Fruit fly (Drosophila melanogaster) whole organism, embryonic: ENCODE data around the gene Uba4.

ENCODE experiments used
- Ada2b ChIP-seq: fragments of 200-800 bp; sonication (Bioruptor generic); IDR thresholded peaks from 2 replicates; pipeline ENCODE4 v1.3.6; 2022; ENCODE audit warnings: missing biosample characterization, missing genetic modification characterization
- Atf3 ChIP-seq: fragments of 200-800 bp; sonication (Bioruptor generic); optimal IDR thresholded peaks from 3 replicates; lab custom pipeline; 2016; ENCODE audit warnings: missing biosample characterization, missing genetic modification characterization
- Bgb ChIP-seq: fragments of 200-800 bp; sonication (Bioruptor generic); IDR thresholded peaks from 2 replicates; pipeline ENCODE4 v1.3.6; 2022; ENCODE audit warnings: missing biosample characterization, missing genetic modification characterization; ENCODE audit not compliant: partially characterized antibody
- CG10274 ChIP-seq: fragments of 200-800 bp; sonication (Bioruptor generic); optimal IDR thresholded peaks from 3 replicates; lab custom pipeline; 2017; ENCODE audit warnings: missing biosample characterization, mild to moderate bottlenecking, missing genetic modification characterization
- CG10565 ChIP-seq: fragments of 200-800 bp; sonication (Bioruptor generic); optimal IDR thresholded peaks from 3 replicates; lab custom pipeline; 2016; ENCODE audit warnings: missing biosample characterization, mild to moderate bottlenecking, missing genetic modification characterization
- CG11723 ChIP-seq: fragments of 200-800 bp; sonication (Bioruptor generic); optimal IDR thresholded peaks from 2 replicates; lab custom pipeline; 2017; ENCODE audit warnings: missing biosample characterization, mild to moderate bottlenecking, missing genetic modification characterization
- CG12155 ChIP-seq: fragments of 200-800 bp; sonication (Bioruptor generic); optimal IDR thresholded peaks from 3 replicates; lab custom pipeline; 2016; ENCODE audit warnings: missing biosample characterization, missing genetic modification characterization
- CG13123 ChIP-seq: fragments of 200-800 bp; sonication (Bioruptor generic); optimal IDR thresholded peaks from 2 replicates; lab custom pipeline; 2016; ENCODE audit warnings: missing biosample characterization, missing genetic modification characterization
- CG13287 ChIP-seq: fragments of 200-800 bp; sonication (Bioruptor generic); IDR thresholded peaks from 2 replicates; pipeline ENCODE4 v1.3.6; 2022; ENCODE audit warnings: missing biosample characterization, missing genetic modification characterization; ENCODE audit not compliant: partially characterized antibody
- CG13775 ChIP-seq: fragments of 200-800 bp; sonication (Bioruptor generic); optimal IDR thresholded peaks from 3 replicates; lab custom pipeline; 2017; ENCODE audit warnings: missing biosample characterization, mild to moderate bottlenecking, missing genetic modification characterization
- CG13894 ChIP-seq: fragments of 200-800 bp; sonication (Bioruptor generic); optimal IDR thresholded peaks from 3 replicates; lab custom pipeline; 2018; ENCODE audit warnings: missing biosample characterization, mild to moderate bottlenecking, missing genetic modification characterization, moderate library complexity
- CG1602 ChIP-seq: fragments of 200-800 bp; sonication (Bioruptor generic); optimal IDR thresholded peaks from 3 replicates; lab custom pipeline; 2016; ENCODE audit warnings: missing biosample characterization, missing genetic modification characterization
- CG1603 ChIP-seq: fragments of 200-800 bp; sonication (Bioruptor generic); optimal IDR thresholded peaks from 2 replicates; lab custom pipeline; 2019; ENCODE audit warnings: missing biosample characterization, mild to moderate bottlenecking, missing genetic modification characterization, moderate library complexity
- CG18262 ChIP-seq: fragments of 200-800 bp; optimal IDR thresholded peaks from 3 replicates; lab custom pipeline; 2019; ENCODE audit warnings: missing biosample characterization, mild to moderate bottlenecking, missing genetic modification characterization, moderate library complexity
- CG2120 ChIP-seq: fragments of 200-800 bp; sonication (Bioruptor generic); optimal IDR thresholded peaks from 3 replicates; lab custom pipeline; 2016; ENCODE audit warnings: missing biosample characterization, missing genetic modification characterization
- CG2129 ChIP-seq: fragments of 200-800 bp; sonication (Bioruptor generic); IDR thresholded peaks from 2 replicates; pipeline ENCODE4 v1.3.6; 2022; ENCODE audit warnings: missing biosample characterization, missing genetic modification characterization; ENCODE audit not compliant: partially characterized antibody
- CG30431 ChIP-seq: fragments of 200-800 bp; sonication (Bioruptor generic); optimal IDR thresholded peaks from 2 replicates; lab custom pipeline; 2017; ENCODE audit warnings: missing biosample characterization, missing genetic modification characterization
- CG31388 ChIP-seq: fragments of 200-800 bp; sonication (Bioruptor generic); optimal IDR thresholded peaks from 2 replicates; lab custom pipeline; 2016; ENCODE audit warnings: missing biosample characterization, missing genetic modification characterization
- CG4360 ChIP-seq: fragments of 200-800 bp; sonication (Bioruptor generic); IDR thresholded peaks from 2 replicates; pipeline ENCODE4 v1.3.6; 2022; ENCODE audit warnings: missing biosample characterization, missing genetic modification characterization
- CG6791 ChIP-seq: fragments of 200-800 bp; sonication (Bioruptor generic); IDR thresholded peaks from 3 replicates; pipeline ENCODE4 v1.3.6; 2022; ENCODE audit warnings: missing biosample characterization, missing genetic modification characterization; ENCODE audit not compliant: partially characterized antibody
- CG8089 ChIP-seq: fragments of 200-800 bp; sonication (Bioruptor generic); optimal IDR thresholded peaks from 3 replicates; lab custom pipeline; 2016; ENCODE audit warnings: missing biosample characterization, missing genetic modification characterization
- CG9797 ChIP-seq: fragments of 200-800 bp; sonication (Bioruptor generic); optimal IDR thresholded peaks from 3 replicates; lab custom pipeline; 2018; ENCODE audit warnings: missing biosample characterization, mild to moderate bottlenecking, missing genetic modification characterization
- CG9817 ChIP-seq: fragments of 200-800 bp; sonication (Bioruptor generic); optimal IDR thresholded peaks from 2 replicates; lab custom pipeline; 2018; ENCODE audit warnings: missing biosample characterization, mild to moderate bottlenecking, missing genetic modification characterization, moderate library complexity
- CG9932 ChIP-seq: fragments of 200-800 bp; sonication (Bioruptor generic); IDR thresholded peaks from 2 replicates; pipeline ENCODE4 v1.3.6; 2022; ENCODE audit warnings: missing biosample characterization, missing genetic modification characterization
- CkIIα-i1 ChIP-seq: fragments of 200-800 bp; sonication (Bioruptor generic); IDR thresholded peaks from 2 replicates; pipeline ENCODE4 v1.3.6; 2022; ENCODE audit warnings: missing biosample characterization, missing genetic modification characterization
- CrebB ChIP-seq: fragments of 200-800 bp; sonication (Bioruptor generic); optimal IDR thresholded peaks from 3 replicates; lab custom pipeline; 2018; ENCODE audit warnings: missing biosample characterization, mild to moderate bottlenecking, missing genetic modification characterization
- Dip2 ChIP-seq: fragments of 200-800 bp; sonication (Bioruptor generic); IDR thresholded peaks from 2 replicates; pipeline ENCODE4 v1.3.6; 2022; ENCODE audit warnings: missing biosample characterization, missing genetic modification characterization
- Dll ChIP-seq: fragments of 200-800 bp; sonication (Bioruptor generic); IDR thresholded peaks from 4 replicates; pipeline ENCODE4 v1.3.6; 2022; ENCODE audit warnings: missing biosample characterization, missing genetic modification characterization; ENCODE audit not compliant: partially characterized antibody
- H2.0 ChIP-seq: fragments of 200-800 bp; sonication (Bioruptor generic); IDR thresholded peaks from 2 replicates; pipeline ENCODE4 v1.3.6; 2022; ENCODE audit warnings: missing biosample characterization, missing genetic modification characterization
- Hmx ChIP-seq: fragments of 200-800 bp; sonication (Bioruptor generic); optimal IDR thresholded peaks from 2 replicates; lab custom pipeline; 2016; ENCODE audit warnings: missing biosample characterization, missing genetic modification characterization
- Hr3 ChIP-seq: fragments of 200-800 bp; sonication (Bioruptor generic); optimal IDR thresholded peaks from 3 replicates; lab custom pipeline; 2016; ENCODE audit warnings: missing biosample characterization, missing genetic modification characterization
- Kr ChIP-seq: fragments of 200-800 bp; sonication (Bioruptor generic); optimal IDR thresholded peaks from 2 replicates; lab custom pipeline; 2017; ENCODE audit warnings: missing biosample characterization, mild to moderate bottlenecking, missing genetic modification characterization
- MESR4 ChIP-seq: fragments of 200-800 bp; sonication (Bioruptor generic); optimal IDR thresholded peaks from 2 replicates; lab custom pipeline; 2018; ENCODE audit warnings: missing biosample characterization, mild to moderate bottlenecking, missing genetic modification characterization, moderate library complexity
- Max ChIP-seq: fragments of 200-800 bp; sonication (Bioruptor generic); optimal IDR thresholded peaks from 2 replicates; lab custom pipeline; 2016; ENCODE audit warnings: missing biosample characterization, mild to moderate bottlenecking, missing genetic modification characterization
- Scr ChIP-seq: fragments of 200-800 bp; sonication (Bioruptor generic); IDR thresholded peaks from 2 replicates; pipeline ENCODE4 v1.3.6; 2022; ENCODE audit warnings: missing biosample characterization, missing genetic modification characterization; ENCODE audit not compliant: partially characterized antibody
- Sry-β ChIP-seq: fragments of 200-800 bp; sonication (Bioruptor generic); optimal IDR thresholded peaks from 2 replicates; lab custom pipeline; 2018; ENCODE audit warnings: missing biosample characterization, mild to moderate bottlenecking, missing genetic modification characterization, moderate library complexity
- Stat92E ChIP-seq, 3 experiments: fragments of >200 bp in 2 of 3; fragments of 200-800 bp in 1 of 3; sonication (Bioruptor generic) in 1 of 3; optimal IDR thresholded peaks; 2 replicates each; lab custom pipeline; 2017 to 2019; ENCODE audit warnings: missing biosample characterization in 3 of 3, missing genetic modification characterization in 3 of 3, mild to moderate bottlenecking in 1 of 3, moderate library complexity in 1 of 3
- bowl ChIP-seq: fragments of 200-800 bp; sonication (Bioruptor generic); IDR thresholded peaks from 2 replicates; pipeline ENCODE4 v1.3.6; 2022; ENCODE audit warnings: missing biosample characterization, missing genetic modification characterization
- dimm ChIP-seq: fragments of 200-800 bp; sonication (Bioruptor generic); IDR thresholded peaks from 2 replicates; pipeline ENCODE4 v1.3.6; 2022; ENCODE audit warnings: missing biosample characterization, missing genetic modification characterization
- exex ChIP-seq: fragments of 200-800 bp; sonication (Bioruptor generic); optimal IDR thresholded peaks from 4 replicates; lab custom pipeline; 2018; ENCODE audit warnings: missing biosample characterization, mild to moderate bottlenecking, missing genetic modification characterization, moderate library complexity
- hb ChIP-seq: fragments of 200-800 bp; sonication (Bioruptor generic); IDR thresholded peaks from 3 replicates; pipeline ENCODE4 v1.3.6; 2022; ENCODE audit warnings: missing biosample characterization, missing genetic modification characterization; ENCODE audit not compliant: partially characterized antibody
- jumu ChIP-seq: fragments of 200-800 bp; sonication (Bioruptor generic); optimal IDR thresholded peaks from 3 replicates; lab custom pipeline; 2016; ENCODE audit warnings: missing biosample characterization, missing genetic modification characterization
- klu ChIP-seq: fragments of 200-800 bp; sonication (Bioruptor generic); IDR thresholded peaks from 2 replicates; pipeline ENCODE4 v1.3.6; 2022; ENCODE audit warnings: missing biosample characterization, missing genetic modification characterization
- kni ChIP-seq: fragments of 200-800 bp; sonication (Bioruptor generic); optimal IDR thresholded peaks from 3 replicates; lab custom pipeline; 2017; ENCODE audit warnings: mild to moderate bottlenecking, missing biosample characterization, missing genetic modification reagents, missing genetic modification characterization
- lbe ChIP-seq: fragments of 200-800 bp; sonication (Bioruptor generic); optimal IDR thresholded peaks from 2 replicates; lab custom pipeline; 2016; ENCODE audit warnings: missing biosample characterization, mild to moderate bottlenecking, missing genetic modification characterization
- so ChIP-seq: fragments of 200-800 bp; sonication (Bioruptor generic); IDR thresholded peaks from 3 replicates; pipeline ENCODE4 v1.3.6; 2022; ENCODE audit warnings: missing biosample characterization, missing genetic modification characterization
- stc ChIP-seq: fragments of 200-800 bp; sonication (Bioruptor generic); IDR thresholded peaks from 2 replicates; pipeline ENCODE4 v1.3.6; 2022; ENCODE audit warnings: missing biosample characterization, missing genetic modification characterization
- twi ChIP-seq: fragments of 200-800 bp; optimal IDR thresholded peaks from 2 replicates; lab custom pipeline; 2019; ENCODE audit warnings: missing biosample characterization, mild to moderate bottlenecking, missing genetic modification characterization, moderate library complexity
- unpg ChIP-seq: fragments of 200-800 bp; sonication (Bioruptor generic); optimal IDR thresholded peaks from 3 replicates; lab custom pipeline; 2018; ENCODE audit warnings: missing biosample characterization, mild to moderate bottlenecking, missing genetic modification characterization, moderate library complexity
- zen ChIP-seq: fragments of 200-800 bp; sonication (Bioruptor generic); optimal IDR thresholded peaks from 3 replicates; lab custom pipeline; 2018; ENCODE audit warnings: missing biosample characterization, mild to moderate bottlenecking, missing genetic modification characterization, moderate library complexity

Uba4 gene

dm6 chr2L:8528318-8528717, 11.1 kb downstream of the Uba4 start, which contains the start of the genes lmgA and lmgB (continued):
- peak; percentile 82 for TF ChIP-seq CG2129
- peak; percentile 42 for TF ChIP-seq CG1602 (GFP tag; lab: Kevin White, UChicago)
- no peak for TF ChIP-seq Kr (GFP tag; lab: Kevin White, UChicago)
- peak; percentile 62 for TF ChIP-seq CG2120 (GFP tag; lab: Kevin White, UChicago)
- peak; percentile 86 for TF ChIP-seq Bgb (GFP tag; lab: Robert Waterston, UW)
- peak; percentile 50 for TF ChIP-seq zen (tag; lab: Kevin White, UChicago)
- peak; percentile 33 for TF ChIP-seq CG13123 (GFP tag; lab: Kevin White, UChicago)
- TF ChIP-seq Ada2b: 0 out of 2 replicates have a peak, but pooled peaks have one; percentile 17
- no peak for TF ChIP-seq bowl (GFP tag; lab: Robert Waterston, UW)
- peak; percentile 90 for TF ChIP-seq Dll (GFP tag; lab: Robert Waterston, UW)
- no peak for TF ChIP-seq Atf3 (GFP tag; lab: Kevin White, UChicago)
- peak; percentile 90 for TF ChIP-seq Scr
- peak; percentile 22 for TF ChIP-seq CG9797
- peak; percentile 12 for TF ChIP-seq unpg (GFP tag; lab: Kevin White, UChicago)
- TF ChIP-seq CG10274: no peak
- TF ChIP-seq lbe (GFP tag; lab: Kevin White, UChicago): peak; percentile 54
- TF ChIP-seq exex: no peak
- TF ChIP-seq Stat92E (GFP tag; optimal IDR thresholded peaks at IDR 0.05; lab: Kevin White, UChicago): peak in 1 of 3 experiments; percentile 52
- TF ChIP-seq Max (GFP tag; lab: Kevin White, UChicago): peak; percentile 44
- peak; percentile 89 for TF ChIP-seq CG13287 (GFP tag; lab: Robert Waterston, UW)
- no peak for TF ChIP-seq kni (GFP tag; lab: Kevin White, UChicago)
- TF ChIP-seq so: no peak
- TF ChIP-seq CG10565: no peak
- TF ChIP-seq hb (GFP tag; lab: Robert Waterston, UW): peak; percentile 88
- TF ChIP-seq klu: no peak
- TF ChIP-seq Sry-β (GFP tag; lab: Kevin White, UChicago): no peak
- TF ChIP-seq Dip2 (GFP tag; lab: Robert Waterston, UW): no peak
- TF ChIP-seq CG30431 (GFP tag; lab: Kevin White, UChicago): no peak
- peak; percentile 33; the same call in 1 of the 2 replicates for TF ChIP-seq H2.0 (GFP tag; lab: Robert Waterston, UW)
- peak; percentile 28 for TF ChIP-seq CG18262 (tag; lab: Kevin White, UChicago)
- peak; percentile 40 for TF ChIP-seq CG13775 (GFP tag; lab: Kevin White, UChicago)
- TF ChIP-seq Hmx (GFP tag; lab: Kevin White, UChicago): no peak
- no peak for TF ChIP-seq CG31388 (GFP tag; lab: Kevin White, UChicago)
- peak; percentile 76 for TF ChIP-seq CG9932 (GFP tag; lab: Robert Waterston, UW)
- TF ChIP-seq CG9817: peak; percentile 29
- peak; percentile 90 for TF ChIP-seq CG6791
- TF ChIP-seq jumu (GFP tag; lab: Kevin White, UChicago): no peak
- TF ChIP-seq MESR4 (GFP tag; lab: Kevin White, UChicago): peak; percentile 95
- TF ChIP-seq CG4360 (GFP tag; lab: Robert Waterston, UW): no peak
- no peak for TF ChIP-seq CG8089 (GFP tag; lab: Kevin White, UChicago)
- TF ChIP-seq CG11723: no peak
- TF ChIP-seq CG13894: no peak
- peak; percentile 3 for TF ChIP-seq twi (tag; lab: Kevin White, UChicago)
- no peak for TF ChIP-seq dimm (GFP tag; lab: Robert Waterston, UW)
- peak; percentile 47 for TF ChIP-seq CG12155 (GFP tag; lab: Kevin White, UChicago)
- TF ChIP-seq CrebB (tag; lab: Kevin White, UChicago): no peak
- no peak for TF ChIP-seq stc
- TF ChIP-seq Hr3: peak; percentile 95
- peak; percentile 66 for TF ChIP-seq CG1603 (tag; lab: Kevin White, UChicago)
- TF ChIP-seq CkIIα-i1 (GFP tag; lab: Robert Waterston, UW): no peak
